Fruit fly (Drosophila melanogaster) whole organism, embryonic: Measurements from ENCODE around the gene CG14131.
A peak's percentile ranks its signal among the peaks of the same experiment; 100 is the strongest.

ENCODE experiments used
- Ada2b ChIP-seq: fragments of 200-800 bp; sonication (Bioruptor generic); IDR thresholded peaks from 2 replicates; pipeline ENCODE4 v1.3.6; 2022; ENCODE audit warnings: missing biosample characterization, missing genetic modification characterization
- CG1024 ChIP-seq: fragments of 200-800 bp; sonication (Bioruptor generic); IDR thresholded peaks from 2 replicates; pipeline ENCODE4 v1.3.6; 2022; ENCODE audit warnings: missing biosample characterization, missing genetic modification characterization
- CG10366 ChIP-seq: fragments of 200-800 bp; sonication (Bioruptor generic); IDR thresholded peaks from 2 replicates; pipeline ENCODE4 v1.3.6; 2022; ENCODE audit warnings: missing biosample characterization, missing genetic modification characterization
- CG10959 ChIP-seq: fragments of 200-800 bp; sonication (Bioruptor generic); IDR thresholded peaks from 2 replicates; pipeline ENCODE4 v1.3.6; 2022; ENCODE audit warnings: missing biosample characterization, missing genetic modification characterization
- CG11504 ChIP-seq: fragments of 200-800 bp; sonication (Bioruptor generic); optimal IDR thresholded peaks from 3 replicates; lab custom pipeline; 2019; ENCODE audit warnings: missing biosample characterization, mild to moderate bottlenecking, missing genetic modification characterization, moderate library complexity
- CG12219 ChIP-seq: fragments of 200-800 bp; sonication (Bioruptor generic); optimal IDR thresholded peaks from 3 replicates; lab custom pipeline; 2018; ENCODE audit warnings: missing biosample characterization, mild to moderate bottlenecking, missing genetic modification characterization
- CG15514 ChIP-seq: fragments of 200-800 bp; sonication (Bioruptor generic); optimal IDR thresholded peaks from 3 replicates; lab custom pipeline; 2017; ENCODE audit warnings: missing biosample characterization, missing genetic modification characterization, mild to moderate bottlenecking, moderate library complexity, missing genetic modification reagents
- CG1602 ChIP-seq: fragments of 200-800 bp; sonication (Bioruptor generic); optimal IDR thresholded peaks from 3 replicates; lab custom pipeline; 2016; ENCODE audit warnings: missing biosample characterization, missing genetic modification characterization
- CG18011 ChIP-seq: fragments of 200-800 bp; sonication (Bioruptor generic); optimal IDR thresholded peaks from 2 replicates; lab custom pipeline; 2017; ENCODE audit warnings: missing biosample characterization, missing genetic modification characterization, mild to moderate bottlenecking, moderate library complexity, missing genotype
- CG2116 ChIP-seq: fragments of 200-800 bp; sonication (Bioruptor generic); optimal IDR thresholded peaks from 3 replicates; lab custom pipeline; 2018; ENCODE audit warnings: missing biosample characterization, mild to moderate bottlenecking, missing genetic modification characterization
- CG34224 ChIP-seq: fragments of 200-800 bp; sonication (Bioruptor generic); IDR thresholded peaks from 3 replicates; pipeline ENCODE4 v1.3.6; 2022; ENCODE audit warnings: missing biosample characterization, missing genetic modification characterization; ENCODE audit not compliant: partially characterized antibody
- CG34376 ChIP-seq: fragments of 200-800 bp; sonication (Bioruptor generic); optimal IDR thresholded peaks from 2 replicates; lab custom pipeline; 2018; ENCODE audit warnings: missing biosample characterization, mild to moderate bottlenecking, missing genetic modification characterization
- CG4328 ChIP-seq: fragments of 200-800 bp; sonication (Bioruptor generic); optimal IDR thresholded peaks from 3 replicates; lab custom pipeline; 2017; ENCODE audit warnings: missing biosample characterization, missing genetic modification reagents, missing genetic modification characterization
- CG4617 ChIP-seq: fragments of 200-800 bp; sonication (Bioruptor generic); optimal IDR thresholded peaks from 3 replicates; lab custom pipeline; 2016; ENCODE audit warnings: missing biosample characterization, missing genetic modification characterization, borderline replicate concordance
- CG5953 ChIP-seq: fragments of 200-800 bp; sonication (Bioruptor generic); IDR thresholded peaks from 2 replicates; pipeline ENCODE4 v1.3.6; 2022; ENCODE audit warnings: missing biosample characterization, missing genetic modification characterization
- CG6272 ChIP-seq: fragments of 200-800 bp; sonication (Bioruptor generic); IDR thresholded peaks from 2 replicates; pipeline ENCODE4 v1.3.6; 2022; ENCODE audit warnings: missing biosample characterization, missing genetic modification characterization
- CG6683 ChIP-seq: fragments of 200-800 bp; sonication (Bioruptor generic); optimal IDR thresholded peaks from 2 replicates; lab custom pipeline; 2017; ENCODE audit warnings: missing biosample characterization, mild to moderate bottlenecking, missing genetic modification characterization, missing genetic modification reagents
- CG6791 ChIP-seq: fragments of 200-800 bp; sonication (Bioruptor generic); IDR thresholded peaks from 3 replicates; pipeline ENCODE4 v1.3.6; 2022; ENCODE audit warnings: missing biosample characterization, missing genetic modification characterization; ENCODE audit not compliant: partially characterized antibody
- CG7271 ChIP-seq: fragments of 200-800 bp; sonication (Bioruptor generic); optimal IDR thresholded peaks from 2 replicates; lab custom pipeline; 2018; ENCODE audit warnings: missing biosample characterization, mild to moderate bottlenecking, missing genetic modification characterization, moderate library complexity
- CG7556 ChIP-seq: fragments of 200-800 bp; sonication (Bioruptor generic); optimal IDR thresholded peaks from 2 replicates; lab custom pipeline; 2017; ENCODE audit warnings: missing biosample characterization, mild to moderate bottlenecking, missing genetic modification characterization
- CG8765 ChIP-seq: fragments of 200-800 bp; sonication (Bioruptor generic); IDR thresholded peaks from 2 replicates; pipeline ENCODE4 v1.3.6; 2022; ENCODE audit warnings: missing biosample characterization, missing genetic modification characterization
- CG9797 ChIP-seq: fragments of 200-800 bp; sonication (Bioruptor generic); optimal IDR thresholded peaks from 3 replicates; lab custom pipeline; 2018; ENCODE audit warnings: missing biosample characterization, mild to moderate bottlenecking, missing genetic modification characterization
- CTCF ChIP-seq: fragments of 200-800 bp; sonication (Bioruptor generic); optimal IDR thresholded peaks from 2 replicates; lab custom pipeline; 2017; ENCODE audit warnings: missing biosample characterization, mild to moderate bottlenecking, missing genetic modification characterization, moderate library complexity
- Dad ChIP-seq: fragments of 200-800 bp; sonication (Bioruptor generic); optimal IDR thresholded peaks from 3 replicates; lab custom pipeline; 2016; ENCODE audit warnings: missing biosample characterization, missing genetic modification characterization
- E2f2 ChIP-seq: fragments of 200-800 bp; sonication (Bioruptor generic); IDR thresholded peaks from 2 replicates; pipeline ENCODE4 v1.3.6; 2022; ENCODE audit warnings: missing biosample characterization, missing genetic modification characterization
- ERR ChIP-seq: fragments of 200-800 bp; sonication (Bioruptor generic); optimal IDR thresholded peaks from 2 replicates; lab custom pipeline; 2016; ENCODE audit warnings: missing biosample characterization, missing genetic modification characterization
- HLH3B ChIP-seq: fragments of 200-800 bp; sonication (Bioruptor generic); IDR thresholded peaks from 2 replicates; pipeline ENCODE4 v1.3.6; 2022; ENCODE audit warnings: missing biosample characterization, missing genetic modification characterization
- Hand ChIP-seq: fragments of 200-800 bp; sonication (Bioruptor generic); optimal IDR thresholded peaks from 2 replicates; lab custom pipeline; 2017; ENCODE audit warnings: mild to moderate bottlenecking, missing biosample characterization, missing genetic modification reagents, missing genetic modification characterization
- Lpt ChIP-seq: fragments of >200 bp; optimal IDR thresholded peaks from 2 replicates; lab custom pipeline; 2018; ENCODE audit warnings: missing biosample characterization, missing genetic modification characterization
- MBD-R2 ChIP-seq: fragments of 200-800 bp; sonication (Bioruptor generic); IDR thresholded peaks from 2 replicates; pipeline ENCODE4 v1.3.6; 2022; ENCODE audit warnings: missing biosample characterization, missing genetic modification characterization
- MESR4 ChIP-seq: fragments of 200-800 bp; sonication (Bioruptor generic); optimal IDR thresholded peaks from 2 replicates; lab custom pipeline; 2018; ENCODE audit warnings: missing biosample characterization, mild to moderate bottlenecking, missing genetic modification characterization, moderate library complexity
- Rx ChIP-seq: fragments of 200-800 bp; sonication (Bioruptor generic); IDR thresholded peaks from 2 replicates; pipeline ENCODE4 v1.3.6; 2022; ENCODE audit warnings: missing biosample characterization, missing genetic modification characterization
- Scr ChIP-seq: fragments of 200-800 bp; sonication (Bioruptor generic); IDR thresholded peaks from 2 replicates; pipeline ENCODE4 v1.3.6; 2022; ENCODE audit warnings: missing biosample characterization, missing genetic modification characterization; ENCODE audit not compliant: partially characterized antibody
- Sin3A ChIP-seq: fragments of >200 bp; optimal IDR thresholded peaks from 2 replicates; lab custom pipeline; 2018
- amos ChIP-seq: fragments of 200-800 bp; sonication (Bioruptor generic); IDR thresholded peaks from 2 replicates; pipeline ENCODE4 v1.3.6; 2022; ENCODE audit warnings: missing biosample characterization, missing genetic modification characterization; ENCODE audit not compliant: partially characterized antibody
- aop ChIP-seq: fragments of 200-800 bp; sonication (Bioruptor generic); IDR thresholded peaks from 2 replicates; pipeline ENCODE4 v1.3.6; 2022; ENCODE audit warnings: missing biosample characterization, missing genetic modification characterization
- bbx ChIP-seq: fragments of 200-800 bp; sonication (Bioruptor generic); IDR thresholded peaks from 2 replicates; pipeline ENCODE4 v1.3.6; 2022; ENCODE audit warnings: missing biosample characterization, missing genetic modification characterization; ENCODE audit not compliant: partially characterized antibody
- bigmax ChIP-seq: fragments of 200-800 bp; sonication (Bioruptor generic); optimal IDR thresholded peaks from 2 replicates; lab custom pipeline; 2018; ENCODE audit warnings: missing biosample characterization, mild to moderate bottlenecking, missing genetic modification characterization
- crol ChIP-seq: fragments of 200-800 bp; sonication (Bioruptor generic); IDR thresholded peaks from 2 replicates; pipeline ENCODE4 v1.3.6; 2022; ENCODE audit warnings: missing biosample characterization, missing genetic modification characterization
- esg ChIP-seq: fragments of 200-800 bp; sonication (Bioruptor generic); conservative IDR thresholded peaks from 2 replicates; pipeline ENCODE4 v1.3.6; 2022; ENCODE audit warnings: missing biosample characterization, missing genetic modification characterization
- ftz-f1 ChIP-seq: fragments of 200-800 bp; sonication (Bioruptor generic); optimal IDR thresholded peaks from 2 replicates; lab custom pipeline; 2016; ENCODE audit warnings: missing biosample characterization, missing genetic modification characterization
- gcm2 ChIP-seq: fragments of 200-800 bp; sonication (Bioruptor generic); optimal IDR thresholded peaks from 2 replicates; lab custom pipeline; 2016; ENCODE audit warnings: missing biosample characterization, missing genetic modification characterization
- ind ChIP-seq: fragments of 200-800 bp; sonication (Bioruptor generic); optimal IDR thresholded peaks from 3 replicates; lab custom pipeline; 2016; ENCODE audit warnings: missing biosample characterization, missing genetic modification characterization
- lab ChIP-seq: fragments of 200-800 bp; sonication (Bioruptor generic); optimal IDR thresholded peaks from 3 replicates; lab custom pipeline; 2017; ENCODE audit warnings: missing biosample characterization, missing genetic modification characterization, mild to moderate bottlenecking, moderate library complexity, missing genetic modification reagents
- lbe ChIP-seq: fragments of 200-800 bp; sonication (Bioruptor generic); optimal IDR thresholded peaks from 2 replicates; lab custom pipeline; 2016; ENCODE audit warnings: missing biosample characterization, mild to moderate bottlenecking, missing genetic modification characterization
- phol ChIP-seq: fragments of 200-800 bp; sonication (Bioruptor generic); optimal IDR thresholded peaks from 3 replicates; lab custom pipeline; 2018; ENCODE audit warnings: missing biosample characterization, mild to moderate bottlenecking, missing genetic modification characterization, moderate library complexity
- ro ChIP-seq: fragments of 200-800 bp; sonication (Bioruptor generic); IDR thresholded peaks from 2 replicates; pipeline ENCODE4 v1.3.6; 2022; ENCODE audit warnings: missing biosample characterization, missing genetic modification characterization
- sd ChIP-seq: fragments of 200-800 bp; sonication (Bioruptor generic); optimal IDR thresholded peaks from 3 replicates; lab custom pipeline; 2018; ENCODE audit warnings: missing biosample characterization, mild to moderate bottlenecking, missing genetic modification characterization, moderate library complexity
- seq ChIP-seq: fragments of 200-800 bp; sonication (Bioruptor generic); IDR thresholded peaks from 2 replicates; pipeline ENCODE4 v1.3.6; 2022; ENCODE audit warnings: missing biosample characterization, missing genetic modification characterization
- stwl ChIP-seq: fragments of 200-800 bp; sonication (Bioruptor generic); optimal IDR thresholded peaks from 3 replicates; lab custom pipeline; 2018; ENCODE audit warnings: missing biosample characterization, mild to moderate bottlenecking, missing genetic modification characterization, moderate library complexity
- tx ChIP-seq: fragments of 200-800 bp; sonication (Bioruptor generic); optimal IDR thresholded peaks from 2 replicates; lab custom pipeline; 2016; ENCODE audit warnings: missing biosample characterization, missing genetic modification characterization

The CG14131 gene

dm6 chr3L:11795440-11795983 is 18.6 kb downstream of the CG14131 start, which contains the start of gene Klp68D (continued):
- no peak for TF ChIP-seq lbe (GFP tag; lab: Kevin White, UChicago)
- TF ChIP-seq bigmax (GFP tag; lab: Kevin White, UChicago), result no peak
- TF ChIP-seq CG34376, result no peak
- TF ChIP-seq CG6683 (GFP tag; lab: Kevin White, UChicago), result no peak
- no peak for TF ChIP-seq CG1602 (GFP tag; lab: Kevin White, UChicago)
- TF ChIP-seq bbx (GFP tag; lab: Robert Waterston, UW), result 0 out of 2 replicates have a peak, but pooled peaks have one; percentile 13
- 0 out of 2 replicates have a peak, but pooled peaks have one; percentile 11 for TF ChIP-seq amos (GFP tag; lab: Robert Waterston, UW)
- TF ChIP-seq stwl (tag; lab: Kevin White, UChicago), result peak; percentile 78
- no peak for TF ChIP-seq CG7271 (tag; lab: Kevin White, UChicago)
- no peak for TF ChIP-seq ind (GFP tag; lab: Kevin White, UChicago)
- no peak for TF ChIP-seq ERR (GFP tag; lab: Kevin White, UChicago)
- peak; percentile 24 for TF ChIP-seq Sin3A (lab: Kevin White, UChicago)
- TF ChIP-seq phol (tag; lab: Kevin White, UChicago), result peak; percentile 24
- 0 out of 3 replicates have a peak, but pooled peaks have one; percentile 23 for TF ChIP-seq CG34224 (GFP tag; lab: Robert Waterston, UW)
- TF ChIP-seq aop (GFP tag; lab: Robert Waterston, UW), result no peak
- no peak for TF ChIP-seq CG4328 (GFP tag; lab: Kevin White, UChicago)
- peak; percentile 95 for TF ChIP-seq E2f2 (GFP tag; lab: Robert Waterston, UW)
- no peak for TF ChIP-seq seq
- TF ChIP-seq CG11504 (tag; lab: Kevin White, UChicago), result peak; percentile 26
- TF ChIP-seq CG18011 (GFP tag; lab: Kevin White, UChicago), result no peak
- no peak for TF ChIP-seq CG1024
- no peak for TF ChIP-seq esg (GFP tag; lab: Robert Waterston, UW)
- peak; percentile 72 for TF ChIP-seq ftz-f1
- TF ChIP-seq Lpt (GFP tag; lab: Kevin White, UChicago), result no peak
- TF ChIP-seq Rx (GFP tag; lab: Robert Waterston, UW), result no peak
- no peak for TF ChIP-seq CG10366 (GFP tag; lab: Robert Waterston, UW)
- no peak for TF ChIP-seq CG12219
- no peak for TF ChIP-seq tx (GFP tag; lab: Kevin White, UChicago)
- TF ChIP-seq ro, result no peak
- no peak for TF ChIP-seq Hand
- TF ChIP-seq CG8765 (GFP tag; lab: Robert Waterston, UW), result no peak
- peak; percentile 57; the same call in 1 of the 3 replicates for TF ChIP-seq CG6791
- TF ChIP-seq CG4617, result peak; percentile 62
- no peak for TF ChIP-seq Ada2b
- no peak for TF ChIP-seq CG10959 (GFP tag; lab: Robert Waterston, UW)
- TF ChIP-seq CG15514 (GFP tag; lab: Kevin White, UChicago), result peak; percentile 38
- no peak for TF ChIP-seq HLH3B
- TF ChIP-seq sd (tag; lab: Kevin White, UChicago), result no peak
- TF ChIP-seq lab (GFP tag; lab: Kevin White, UChicago), result no peak
- no peak for TF ChIP-seq CG7556 (GFP tag; lab: Kevin White, UChicago)
- TF ChIP-seq CG9797 (GFP tag; lab: Kevin White, UChicago), result peak; percentile 89
- no peak for TF ChIP-seq CTCF (GFP tag; lab: Kevin White, UChicago)
- peak; percentile 67 for TF ChIP-seq MESR4 (GFP tag; lab: Kevin White, UChicago)
- no peak for TF ChIP-seq Dad (GFP tag; lab: Kevin White, UChicago)
- TF ChIP-seq CG6272 (GFP tag; lab: Robert Waterston, UW), result no peak
- no peak for TF ChIP-seq gcm2 (GFP tag; lab: Kevin White, UChicago)
- TF ChIP-seq CG2116 (GFP tag; lab: Kevin White, UChicago), result peak; percentile 28
- no peak for TF ChIP-seq crol (GFP tag; lab: Robert Waterston, UW)
- peak; percentile 65 for TF ChIP-seq MBD-R2
- TF ChIP-seq CG5953 (GFP tag; lab: Robert Waterston, UW), result no peak
- TF ChIP-seq Scr (GFP tag; lab: Robert Waterston, UW), result no peak
